Fruit fly (Drosophila melanogaster) Kc167 (cell line): ENCODE measurements around the gene Rcd2.

Experiments
- Myc ChIP-seq: fragments of >200 bp; optimal IDR thresholded peaks from 2 replicates; lab custom pipeline; 2017; ENCODE audit warnings: missing external identifiers
- h ChIP-seq: fragments of >200 bp; optimal IDR thresholded peaks from 3 replicates; lab custom pipeline; 2018; ENCODE audit warnings: missing external identifiers
- insv ChIP-seq: fragments of >200 bp; optimal IDR thresholded peaks from 3 replicates; lab custom pipeline; 2018; ENCODE audit warnings: missing external identifiers

- TF ChIP-seq h (no peak), Myc (lab: Kevin White, UChicago) (no peak), insv (no peak)
Measured at dm6 chr3L:20548201-20548854, 8.1 kb upstream of the Rcd2 start.
